Fruit fly (Drosophila melanogaster) whole organism, prepupa: ENCODE results near the gene CG15254.

Experiments
- CG10631 ChIP-seq: fragments of 200-800 bp; sonication (Bioruptor generic); optimal IDR thresholded peaks from 2 replicates; lab custom pipeline; 2016; ENCODE audit warnings: missing biosample characterization, missing genetic modification characterization
- CG11902 ChIP-seq: fragments of 200-800 bp; sonication (Bioruptor generic); optimal IDR thresholded peaks from 3 replicates; lab custom pipeline; 2016; ENCODE audit warnings: missing biosample characterization, missing genetic modification characterization
- CG16779 ChIP-seq: fragments of 200-800 bp; sonication (Bioruptor generic); optimal IDR thresholded peaks from 3 replicates; lab custom pipeline; 2017; ENCODE audit warnings: missing biosample characterization, mild to moderate bottlenecking, missing genetic modification characterization
- CG31627 ChIP-seq: fragments of 200-800 bp; sonication (Bioruptor generic); optimal IDR thresholded peaks from 3 replicates; lab custom pipeline; 2016; ENCODE audit warnings: missing biosample characterization, missing genetic modification characterization
- CG34406 ChIP-seq: fragments of 200-800 bp; sonication (Bioruptor generic); optimal IDR thresholded peaks from 3 replicates; lab custom pipeline; 2016; ENCODE audit warnings: missing biosample characterization, missing genetic modification characterization
- CG4318 ChIP-seq: fragments of 200-800 bp; sonication (Bioruptor generic); optimal IDR thresholded peaks from 3 replicates; lab custom pipeline; 2017; ENCODE audit warnings: missing biosample characterization, mild to moderate bottlenecking, missing genetic modification characterization
- CG8632 ChIP-seq: fragments of 200-800 bp; sonication (Bioruptor generic); optimal IDR thresholded peaks from 3 replicates; lab custom pipeline; 2016; ENCODE audit warnings: missing biosample characterization, missing genetic modification characterization
- CG9139 ChIP-seq: fragments of 200-800 bp; sonication (Bioruptor generic); optimal IDR thresholded peaks from 3 replicates; lab custom pipeline; 2017; ENCODE audit warnings: missing biosample characterization, mild to moderate bottlenecking, missing genetic modification characterization
- Gug ChIP-seq: fragments of 200-800 bp; sonication (Bioruptor generic); IDR thresholded peaks from 2 replicates; pipeline ENCODE4 v1.3.6; 2022; ENCODE audit warnings: missing biosample characterization, missing genetic modification characterization
- Lpt ChIP-seq: fragments of 200-800 bp; sonication (Bioruptor generic); optimal IDR thresholded peaks from 3 replicates; lab custom pipeline; 2016; ENCODE audit warnings: missing biosample characterization, missing genetic modification characterization
- Smox ChIP-seq: fragments of 200-800 bp; sonication (Bioruptor generic); optimal IDR thresholded peaks from 3 replicates; lab custom pipeline; 2016; ENCODE audit warnings: missing biosample characterization, missing genetic modification characterization
- dsx ChIP-seq: fragments of 200-800 bp; optimal IDR thresholded peaks from 3 replicates; lab custom pipeline; 2019; ENCODE audit warnings: missing biosample characterization, mild to moderate bottlenecking, missing genetic modification characterization, moderate library complexity; ENCODE audit not compliant: poor library complexity, severe bottlenecking
- eg ChIP-seq: fragments of 200-800 bp; sonication (Bioruptor generic); IDR thresholded peaks from 3 replicates; pipeline ENCODE4 v1.3.6; 2022; ENCODE audit warnings: missing biosample characterization, missing genetic modification characterization
- salr ChIP-seq, 2 experiments: fragments of 200-800 bp; sonication (Bioruptor generic); optimal IDR thresholded peaks; 3 replicates each; lab custom pipeline; 2016 to 2018; ENCODE audit warnings: missing biosample characterization in 2 of 2, missing genetic modification characterization in 2 of 2, mild to moderate bottlenecking in 1 of 2

DNA sequence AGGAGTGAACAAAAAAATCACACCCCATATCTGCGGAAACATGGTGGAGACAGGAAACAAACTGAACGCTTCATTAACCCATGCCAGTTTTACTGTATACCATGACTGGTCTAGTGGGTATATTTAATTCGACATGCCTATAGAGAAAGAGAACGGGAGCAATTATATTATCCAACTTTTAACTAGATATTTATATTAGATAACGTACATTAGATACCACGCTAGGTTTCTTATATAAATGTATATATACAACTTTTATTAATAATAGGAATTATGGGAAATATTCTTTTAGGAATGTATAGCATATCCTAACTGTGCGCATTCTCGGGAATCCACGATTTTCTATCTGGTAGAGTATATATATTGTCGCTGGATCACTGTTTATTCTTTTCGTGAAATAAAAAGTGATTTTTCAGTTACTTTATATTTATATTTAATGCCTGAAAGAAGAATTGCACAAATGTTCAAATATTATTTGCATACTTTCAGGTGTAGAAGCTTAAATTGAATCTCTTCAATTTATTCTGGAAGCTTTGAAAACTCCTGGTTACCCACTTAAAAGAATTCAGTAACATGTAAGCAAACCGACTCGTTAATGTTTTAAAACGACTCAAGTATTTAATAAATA, 1.2 kb downstream of the CG15254 start, which contains the start of gene Semp1:
- TF ChIP-seq CG10631 (GFP tag; lab: Kevin White, UChicago) (no peak), CG4318 (GFP tag; lab: Kevin White, UChicago) (no peak), CG9139 (no peak), CG8632 (GFP tag; lab: Kevin White, UChicago) (no peak), Lpt (GFP tag; lab: Kevin White, UChicago) (no peak), Gug (no peak), CG11902 (GFP tag; lab: Kevin White, UChicago) (no peak), dsx (GFP tag; lab: Kevin White, UChicago) (no peak), Smox (GFP tag; lab: Kevin White, UChicago) (no peak), eg (GFP tag; lab: Robert Waterston, UW) (no peak), CG31627 (GFP tag; lab: Kevin White, UChicago) (no peak), CG34406 (GFP tag; lab: Kevin White, UChicago) (no peak), salr (GFP tag; optimal IDR thresholded peaks at IDR 0.05; lab: Kevin White, UChicago) (no peak), CG16779 (no peak)
